Fruit fly (Drosophila melanogaster) whole organism, embryonic: ENCODE results near the gene CG2120.

Experiments used
- Atf-2 ChIP-seq: fragments of 200-800 bp; sonication (Bioruptor generic); optimal IDR thresholded peaks from 2 replicates; lab custom pipeline; 2016; ENCODE audit warnings: missing biosample characterization, missing genetic modification characterization
- Awh ChIP-seq: fragments of 200-800 bp; sonication (Bioruptor generic); IDR thresholded peaks from 2 replicates; pipeline ENCODE4, ENCODE4 v1.3.6; 2022; ENCODE audit warnings: missing biosample characterization, missing genetic modification characterization
- CG10543 ChIP-seq: fragments of 200-800 bp; sonication (Bioruptor generic); optimal IDR thresholded peaks from 3 replicates; lab custom pipeline; 2017; ENCODE audit warnings: missing biosample characterization, mild to moderate bottlenecking, missing genetic modification characterization, moderate library complexity
- CG11398 ChIP-seq: fragments of 200-800 bp; sonication (Bioruptor generic); optimal IDR thresholded peaks from 2 replicates; lab custom pipeline; 2016; ENCODE audit warnings: missing biosample characterization, missing genetic modification characterization
- CG12071 ChIP-seq: fragments of 200-800 bp; sonication (Bioruptor generic); optimal IDR thresholded peaks from 3 replicates; lab custom pipeline; 2018; ENCODE audit warnings: missing biosample characterization, mild to moderate bottlenecking, missing genetic modification characterization
- CG12155 ChIP-seq: fragments of 200-800 bp; sonication (Bioruptor generic); optimal IDR thresholded peaks from 3 replicates; lab custom pipeline; 2016; ENCODE audit warnings: missing biosample characterization, missing genetic modification characterization
- CG12219 ChIP-seq: fragments of 200-800 bp; sonication (Bioruptor generic); optimal IDR thresholded peaks from 3 replicates; lab custom pipeline; 2018; ENCODE audit warnings: missing biosample characterization, mild to moderate bottlenecking, missing genetic modification characterization
- CG12942 ChIP-seq: fragments of 200-800 bp; sonication (Bioruptor generic); optimal IDR thresholded peaks from 3 replicates; lab custom pipeline; 2016; ENCODE audit warnings: missing biosample characterization, missing genetic modification characterization
- CG14014 ChIP-seq: fragments of 200-800 bp; sonication (Bioruptor generic); IDR thresholded peaks from 2 replicates; pipeline ENCODE4 v1.3.6; 2022; ENCODE audit warnings: missing biosample characterization, missing genetic modification characterization
- CG16779 ChIP-seq: fragments of 200-800 bp; sonication (Bioruptor generic); IDR thresholded peaks from 2 replicates; pipeline ENCODE4 v1.3.6; 2022; ENCODE audit warnings: missing biosample characterization, missing genetic modification characterization
- CG17328 ChIP-seq: fragments of 200-800 bp; sonication (Bioruptor generic); IDR thresholded peaks from 2 replicates; pipeline ENCODE4 v1.3.6; 2022; ENCODE audit warnings: missing biosample characterization, missing genetic modification characterization
- CG17361 ChIP-seq: fragments of 200-800 bp; sonication (Bioruptor generic); IDR thresholded peaks from 3 replicates; pipeline ENCODE4 v1.3.6; 2022; ENCODE audit warnings: missing biosample characterization, missing genetic modification characterization
- CG17912 ChIP-seq: fragments of 200-800 bp; sonication (Bioruptor generic); optimal IDR thresholded peaks from 2 replicates; lab custom pipeline; 2018; ENCODE audit warnings: missing biosample characterization, mild to moderate bottlenecking, missing genetic modification characterization
- CG1832 ChIP-seq: fragments of 200-800 bp; sonication (Bioruptor generic); optimal IDR thresholded peaks from 2 replicates; lab custom pipeline; 2017; ENCODE audit warnings: missing biosample characterization, mild to moderate bottlenecking, missing genetic modification characterization, inconsistent platforms
- CG18599 ChIP-seq: fragments of 200-800 bp; sonication (Bioruptor generic); optimal IDR thresholded peaks from 3 replicates; lab custom pipeline; 2017; ENCODE audit warnings: missing biosample characterization, missing genetic modification characterization, mild to moderate bottlenecking, moderate library complexity, missing genetic modification reagents
- CG2116 ChIP-seq: fragments of 200-800 bp; sonication (Bioruptor generic); optimal IDR thresholded peaks from 3 replicates; lab custom pipeline; 2018; ENCODE audit warnings: missing biosample characterization, mild to moderate bottlenecking, missing genetic modification characterization
- CG31224 ChIP-seq: fragments of 200-800 bp; sonication (Bioruptor generic); IDR thresholded peaks from 2 replicates; pipeline ENCODE4 v1.3.6; 2022; ENCODE audit warnings: missing biosample characterization, missing genetic modification characterization
- CG43689 ChIP-seq: fragments of 200-800 bp; sonication (Bioruptor generic); IDR thresholded peaks from 2 replicates; pipeline ENCODE4 v1.3.6; 2022; ENCODE audit warnings: missing biosample characterization, missing genetic modification characterization
- CG4820 ChIP-seq: fragments of 200-800 bp; sonication (Bioruptor generic); optimal IDR thresholded peaks from 3 replicates; lab custom pipeline; 2016; ENCODE audit warnings: missing biosample characterization, missing genetic modification characterization
- CG6765 ChIP-seq: fragments of 200-800 bp; sonication (Bioruptor generic); optimal IDR thresholded peaks from 3 replicates; lab custom pipeline; 2017; ENCODE audit warnings: missing biosample characterization, mild to moderate bottlenecking, missing genetic modification characterization
- Dll ChIP-seq: fragments of 200-800 bp; sonication (Bioruptor generic); IDR thresholded peaks from 4 replicates; pipeline ENCODE4 v1.3.6; 2022; ENCODE audit warnings: missing biosample characterization, missing genetic modification characterization; ENCODE audit not compliant: partially characterized antibody
- Doc2 ChIP-seq: fragments of 200-800 bp; sonication (Bioruptor generic); IDR thresholded peaks from 2 replicates; pipeline ENCODE4 v1.3.6; 2022; ENCODE audit warnings: missing biosample characterization, missing genetic modification characterization
- Dp ChIP-seq: fragments of 200-800 bp; sonication (Bioruptor generic); optimal IDR thresholded peaks from 2 replicates; lab custom pipeline; 2018; ENCODE audit warnings: missing biosample characterization, mild to moderate bottlenecking, missing genetic modification characterization, moderate library complexity
- HLH4C ChIP-seq: fragments of 200-800 bp; sonication (Bioruptor generic); IDR thresholded peaks from 3 replicates; pipeline ENCODE4 v1.3.6; 2022; ENCODE audit warnings: missing biosample characterization, missing genetic modification characterization; ENCODE audit not compliant: partially characterized antibody
- Hmr ChIP-seq: fragments of 200-800 bp; sonication (Bioruptor generic); optimal IDR thresholded peaks from 3 replicates; lab custom pipeline; 2017; ENCODE audit warnings: mild to moderate bottlenecking, missing biosample characterization, missing genetic modification reagents, missing genetic modification characterization
- MTF-1 ChIP-seq: fragments of 200-800 bp; sonication (Bioruptor generic); optimal IDR thresholded peaks from 2 replicates; lab custom pipeline; 2018; ENCODE audit warnings: missing biosample characterization, mild to moderate bottlenecking, missing genetic modification characterization, borderline replicate concordance
- Mes4 ChIP-seq: fragments of 200-800 bp; sonication (Bioruptor generic); optimal IDR thresholded peaks from 2 replicates; lab custom pipeline; 2016; ENCODE audit warnings: missing biosample characterization, missing genetic modification characterization
- Oli ChIP-seq: fragments of 200-800 bp; sonication (Bioruptor generic); optimal IDR thresholded peaks from 2 replicates; lab custom pipeline; 2018; ENCODE audit warnings: missing biosample characterization, mild to moderate bottlenecking, missing genetic modification characterization, moderate library complexity
- Rfx ChIP-seq: fragments of 200-800 bp; sonication (Bioruptor generic); IDR thresholded peaks from 2 replicates; pipeline ENCODE4 v1.3.6; 2022; ENCODE audit warnings: missing biosample characterization, missing genetic modification characterization
- Side ChIP-seq: fragments of 200-800 bp; sonication (Bioruptor generic); optimal IDR thresholded peaks from 2 replicates; lab custom pipeline; 2016; ENCODE audit warnings: missing biosample characterization, missing genetic modification characterization
- Six4 ChIP-seq: fragments of 200-800 bp; sonication (Bioruptor generic); optimal IDR thresholded peaks from 2 replicates; lab custom pipeline; 2016; ENCODE audit warnings: missing biosample characterization, missing genetic modification characterization
- Sry-β ChIP-seq: fragments of 200-800 bp; sonication (Bioruptor generic); optimal IDR thresholded peaks from 2 replicates; lab custom pipeline; 2018; ENCODE audit warnings: missing biosample characterization, mild to moderate bottlenecking, missing genetic modification characterization, moderate library complexity
- TFAM ChIP-seq: fragments of 200-800 bp; sonication (Bioruptor generic); optimal IDR thresholded peaks from 2 replicates; lab custom pipeline; 2017; ENCODE audit warnings: missing biosample characterization, missing genetic modification characterization, inconsistent platforms
- Xrp1 ChIP-seq: fragments of 200-800 bp; sonication (Bioruptor generic); IDR thresholded peaks from 2 replicates; pipeline ENCODE4 v1.3.6; 2022; ENCODE audit warnings: missing biosample characterization, missing genetic modification characterization
- ap ChIP-seq: fragments of 200-800 bp; sonication (Bioruptor generic); IDR thresholded peaks from 2 replicates; pipeline ENCODE4 v1.3.6; 2022; ENCODE audit warnings: missing biosample characterization, missing genetic modification characterization
- croc ChIP-seq: fragments of 200-800 bp; sonication (Bioruptor generic); conservative IDR thresholded peaks from 3 replicates; pipeline ENCODE4 v1.3.6; 2022; ENCODE audit warnings: missing biosample characterization, missing genetic modification characterization
- crp ChIP-seq, 2 experiments: fragments of 200-800 bp; sonication (Bioruptor generic); optimal IDR thresholded peaks; 2 replicates in 1 of 2; 3 replicates in 1 of 2; lab custom pipeline; 2017; ENCODE audit warnings: missing biosample characterization in 2 of 2, missing genetic modification characterization in 2 of 2, mild to moderate bottlenecking in 1 of 2, moderate library complexity in 1 of 2
- fd96Cb ChIP-seq: fragments of 200-800 bp; sonication (Bioruptor generic); optimal IDR thresholded peaks from 2 replicates; lab custom pipeline; 2018; ENCODE audit warnings: missing biosample characterization, mild to moderate bottlenecking, missing genetic modification characterization, moderate library complexity
- jumu ChIP-seq: fragments of 200-800 bp; sonication (Bioruptor generic); optimal IDR thresholded peaks from 3 replicates; lab custom pipeline; 2016; ENCODE audit warnings: missing biosample characterization, missing genetic modification characterization
- kay ChIP-seq: fragments of 200-800 bp; sonication (Bioruptor generic); optimal IDR thresholded peaks from 2 replicates; lab custom pipeline; 2016; ENCODE audit warnings: missing biosample characterization, missing genetic modification characterization
- lilli ChIP-seq: fragments of 200-800 bp; sonication (Bioruptor generic); optimal IDR thresholded peaks from 3 replicates; lab custom pipeline; 2016; ENCODE audit warnings: missing biosample characterization, missing genetic modification characterization
- nmo ChIP-seq: fragments of 200-800 bp; sonication (Bioruptor generic); optimal IDR thresholded peaks from 2 replicates; lab custom pipeline; 2018; ENCODE audit warnings: missing biosample characterization, mild to moderate bottlenecking, missing genetic modification characterization, moderate library complexity
- pho ChIP-seq: fragments of 200-800 bp; sonication (Bioruptor generic); optimal IDR thresholded peaks from 2 replicates; lab custom pipeline; 2016; ENCODE audit warnings: missing biosample characterization, missing genetic modification characterization
- phol ChIP-seq: fragments of 200-800 bp; sonication (Bioruptor generic); optimal IDR thresholded peaks from 3 replicates; lab custom pipeline; 2018; ENCODE audit warnings: missing biosample characterization, mild to moderate bottlenecking, missing genetic modification characterization, moderate library complexity
- prd ChIP-seq, 3 experiments: fragments of >200 bp in 2 of 3; fragments of 200-800 bp in 1 of 3; sonication (Bioruptor generic) in 1 of 3; optimal IDR thresholded peaks in 2 of 3; IDR thresholded peaks in 1 of 3; 2 replicates in 2 of 3; 3 replicates in 1 of 3; pipeline versions ENCODE4 v1.3.6 to Lab custom; 2017 to 2022; ENCODE audit warnings: missing biosample characterization in 1 of 3, missing genetic modification characterization in 1 of 3
- sc ChIP-seq, 3 experiments: fragments of >200 bp in 2 of 3; fragments of 200-800 bp in 1 of 3; sonication (Bioruptor generic) in 1 of 3; optimal IDR thresholded peaks; 2 replicates in 2 of 3; 3 replicates in 1 of 3; lab custom pipeline; 2017; ENCODE audit warnings: mild to moderate bottlenecking in 1 of 3, missing biosample characterization in 1 of 3, missing genetic modification characterization in 1 of 3, missing genetic modification reagents in 1 of 3
- wor ChIP-seq: fragments of 200-800 bp; sonication (Bioruptor generic); IDR thresholded peaks from 2 replicates; pipeline ENCODE4 v1.3.6; 2022; ENCODE audit warnings: missing biosample characterization, missing genetic modification characterization
- yki ChIP-seq: fragments of >200 bp; optimal IDR thresholded peaks from 3 replicates; lab custom pipeline; 2018
- zen2 ChIP-seq: fragments of 200-800 bp; sonication (Bioruptor generic); IDR thresholded peaks from 3 replicates; pipeline ENCODE4 v1.3.6; 2022; ENCODE audit warnings: missing biosample characterization, missing genetic modification characterization; ENCODE audit not compliant: partially characterized antibody

CG2120 gene

dm6 chrX:8143537-8143936 lies 7.9 kb downstream of the CG2120 start, which contains the start of gene CG17982 (continued):
- TF ChIP-seq Doc2 (GFP tag; lab: Robert Waterston, UW) (no peak), sc (optimal IDR thresholded peaks at IDR 0.05; lab: Kevin White, UChicago) (no peak), sc (GFP tag; optimal IDR thresholded peaks at IDR 0.05; lab: Kevin White, UChicago) (peak; percentile 18), Rfx (GFP tag; lab: Robert Waterston, UW) (peak; percentile 87), croc (GFP tag; lab: Robert Waterston, UW) (peak; percentile 53), CG17361 (GFP tag; lab: Robert Waterston, UW) (peak; percentile 82), CG17912 (GFP tag; lab: Kevin White, UChicago) (peak; percentile 83), CG2116 (GFP tag; lab: Kevin White, UChicago) (peak; percentile 71), ap (GFP tag; lab: Robert Waterston, UW) (peak; percentile 65; the same call in 1 of the 2 replicates), nmo (GFP tag; lab: Kevin White, UChicago) (peak; percentile 87), Awh (GFP tag; lab: Robert Waterston, UW) (peak; percentile 53; the same call in 1 of the 2 replicates), CG17328 (GFP tag; lab: Robert Waterston, UW) (peak; percentile 83), MTF-1 (GFP tag; lab: Kevin White, UChicago) (peak; percentile 63), CG14014 (GFP tag; lab: Robert Waterston, UW) (peak; percentile 84), CG11398 (GFP tag; lab: Kevin White, UChicago) (peak; percentile 69), CG4820 (GFP tag; lab: Kevin White, UChicago) (peak; percentile 29), Mes4 (GFP tag; lab: Kevin White, UChicago) (peak; percentile 81), wor (GFP tag; lab: Robert Waterston, UW) (peak; percentile 46), pho (GFP tag; lab: Kevin White, UChicago) (peak; percentile 74), CG12155 (GFP tag; lab: Kevin White, UChicago) (peak; percentile 80), kay (GFP tag; lab: Kevin White, UChicago) (peak; percentile 81), Atf-2 (GFP tag; lab: Kevin White, UChicago) (peak; percentile 72), CG43689 (GFP tag; lab: Robert Waterston, UW) (peak; percentile 18; the same call in 1 of the 2 replicates), Side (GFP tag; lab: Kevin White, UChicago) (peak; percentile 88), fd96Cb (tag; lab: Kevin White, UChicago) (peak; percentile 81), CG12219 (GFP tag; lab: Kevin White, UChicago) (peak; percentile 71), prd (optimal IDR thresholded peaks at IDR 0.05; lab: Kevin White, UChicago) (no peak), prd (GFP tag; IDR thresholded peaks at IDR 0.05; lab: Robert Waterston, UW) (peak; percentile 81), CG18599 (GFP tag; lab: Kevin White, UChicago) (peak; percentile 87), yki (lab: Kevin White, UChicago) (no peak), CG1832 (GFP tag; lab: Kevin White, UChicago) (no peak), zen2 (no peak), Xrp1 (GFP tag; lab: Robert Waterston, UW) (peak; percentile 85), Oli (peak; percentile 73), jumu (GFP tag; lab: Kevin White, UChicago) (peak; percentile 77), Sry-β (GFP tag; lab: Kevin White, UChicago) (peak; percentile 11), HLH4C (GFP tag; lab: Robert Waterston, UW) (no peak), Six4 (peak; percentile 82), CG12071 (peak; percentile 76), Dll (GFP tag; lab: Robert Waterston, UW) (no peak), TFAM (GFP tag; lab: Kevin White, UChicago) (peak; percentile 5), CG31224 (peak; percentile 65), lilli (GFP tag; lab: Kevin White, UChicago) (peak; percentile 93), CG10543 (peak; percentile 90), phol (tag; lab: Kevin White, UChicago) (peak; percentile 86), CG16779 (peak; percentile 65; the same call in 1 of the 2 replicates), CG6765 (GFP tag; lab: Kevin White, UChicago) (peak; percentile 70), Hmr (GFP tag; lab: Kevin White, UChicago) (no peak), crp (GFP tag; optimal IDR thresholded peaks at IDR 0.05; lab: Kevin White, UChicago) (peak; percentile 47 to 89), Dp (GFP tag; lab: Kevin White, UChicago) (peak; percentile 72), CG12942 (GFP tag; lab: Kevin White, UChicago) (peak; percentile 80)
